Fruit fly (Drosophila melanogaster): ENCODE measurements around the gene CG34251.

CG34251 gene

DNA sequence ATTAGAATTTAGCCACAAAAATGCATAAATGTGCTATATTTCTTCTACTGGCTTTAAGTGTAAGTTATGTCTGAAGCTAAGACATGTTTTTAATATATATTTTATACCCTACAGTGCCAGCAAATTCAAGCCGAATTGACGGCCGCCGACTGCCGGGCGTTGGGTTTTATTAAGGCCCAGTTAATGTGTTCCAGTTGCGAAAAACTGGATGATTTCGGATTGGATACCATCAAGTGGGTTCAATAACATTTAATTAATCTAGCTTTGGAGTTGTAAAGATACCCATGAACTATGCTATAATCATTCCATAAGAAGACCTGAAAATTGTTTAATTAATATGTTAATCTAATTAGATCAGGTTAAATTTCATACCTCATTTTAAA is 16.8 kb upstream of the CG34251 start:
- TF ChIP-seq CG7101 (tag; optimal IDR thresholded peaks at IDR 0.05) (no peak), bab1 (GFP tag; optimal IDR thresholded peaks at IDR 0.05) (no peak), kay (GFP tag; ENCODE audit: borderline replicate concordance) (peak; percentile 91)

DNA sequence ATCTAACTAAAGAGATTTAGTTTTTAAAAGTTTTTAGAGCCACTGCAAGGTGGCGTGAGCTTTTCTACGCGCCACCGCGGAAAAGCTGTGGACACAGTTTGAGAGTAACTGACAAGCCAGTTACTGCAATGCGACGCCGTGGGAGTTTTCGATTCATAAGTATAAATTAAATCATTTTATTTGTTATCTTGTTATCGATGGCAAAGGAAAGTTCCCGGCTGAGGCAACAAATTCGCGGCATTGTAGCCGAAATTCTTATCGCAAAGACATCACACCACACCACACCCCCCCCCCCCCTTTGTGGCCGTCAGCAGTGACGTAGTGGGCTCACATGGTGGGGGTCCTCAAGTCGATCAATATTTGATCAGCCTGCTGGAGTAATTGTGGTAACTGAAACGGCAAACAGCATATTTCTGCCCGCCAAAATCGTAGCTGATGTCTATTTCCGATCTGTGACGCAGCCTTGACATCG is 15.5 kb upstream of the CG34251 start:
- peak; percentile 6 for TF ChIP-seq CG11617 (GFP tag; optimal IDR thresholded peaks at IDR 0.05)
- peak; percentile 52 for TF ChIP-seq ovo (GFP tag; optimal IDR thresholded peaks at IDR 0.05)
- TF ChIP-seq toe (GFP tag; optimal IDR thresholded peaks at IDR 0.05): peak; percentile 26
- no peak for TF ChIP-seq Hr96 (GFP tag; optimal IDR thresholded peaks at IDR 0.05)
- peak; percentile 45 for TF ChIP-seq Crg-1 (GFP tag; optimal IDR thresholded peaks at IDR 0.05)
- TF ChIP-seq CG12768 (GFP tag; optimal IDR thresholded peaks at IDR 0.05): peak; percentile 39
- peak; percentile 36 for TF ChIP-seq CG7045 (GFP tag; optimal IDR thresholded peaks at IDR 0.05)
- TF ChIP-seq cic (GFP tag; optimal IDR thresholded peaks at IDR 0.05): peak; percentile 43
- TF ChIP-seq kay (GFP tag; ENCODE audit: borderline replicate concordance): peak; percentile 64
- no peak for TF ChIP-seq CG7101 (tag; optimal IDR thresholded peaks at IDR 0.05)
- TF ChIP-seq pad (GFP tag; optimal IDR thresholded peaks at IDR 0.05): peak; percentile 10

DNA sequence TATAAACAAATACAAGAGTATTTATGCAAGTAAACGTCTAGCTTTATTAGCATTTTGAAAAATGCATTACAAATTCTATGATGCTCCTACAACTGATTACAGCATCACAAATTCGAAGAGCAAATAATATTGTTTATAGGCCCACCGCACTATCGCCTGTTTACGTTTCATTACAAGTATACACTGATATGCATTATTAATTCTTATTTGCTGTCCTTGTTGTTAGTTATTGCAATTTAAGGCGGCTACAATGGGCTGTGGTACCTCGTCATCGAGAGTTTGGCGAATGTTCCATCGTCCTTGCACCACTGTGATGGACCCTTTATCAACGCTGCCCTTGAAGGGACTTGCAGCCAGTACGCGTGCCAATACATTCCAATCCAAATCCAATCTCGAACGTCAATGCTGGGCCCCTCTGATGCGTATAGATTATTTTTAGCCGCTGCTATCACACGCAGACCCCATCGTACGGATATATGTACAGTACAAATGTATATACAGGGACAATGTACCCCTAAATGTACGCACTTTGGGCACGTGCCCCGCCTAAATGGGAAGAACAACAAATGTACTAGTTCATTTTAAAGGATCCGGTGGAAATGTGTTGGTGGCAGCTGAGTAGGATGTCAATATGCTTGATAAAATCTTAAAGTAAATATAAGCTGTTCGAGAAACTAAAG is 14.6 kb upstream of the CG34251 start:
- TF ChIP-seq kay (GFP tag; ENCODE audit: borderline replicate concordance): peak; percentile 20
- peak; percentile 14 for TF ChIP-seq CG12768 (GFP tag; optimal IDR thresholded peaks at IDR 0.05)
- no peak for TF ChIP-seq bab1 (GFP tag; optimal IDR thresholded peaks at IDR 0.05)

DNA sequence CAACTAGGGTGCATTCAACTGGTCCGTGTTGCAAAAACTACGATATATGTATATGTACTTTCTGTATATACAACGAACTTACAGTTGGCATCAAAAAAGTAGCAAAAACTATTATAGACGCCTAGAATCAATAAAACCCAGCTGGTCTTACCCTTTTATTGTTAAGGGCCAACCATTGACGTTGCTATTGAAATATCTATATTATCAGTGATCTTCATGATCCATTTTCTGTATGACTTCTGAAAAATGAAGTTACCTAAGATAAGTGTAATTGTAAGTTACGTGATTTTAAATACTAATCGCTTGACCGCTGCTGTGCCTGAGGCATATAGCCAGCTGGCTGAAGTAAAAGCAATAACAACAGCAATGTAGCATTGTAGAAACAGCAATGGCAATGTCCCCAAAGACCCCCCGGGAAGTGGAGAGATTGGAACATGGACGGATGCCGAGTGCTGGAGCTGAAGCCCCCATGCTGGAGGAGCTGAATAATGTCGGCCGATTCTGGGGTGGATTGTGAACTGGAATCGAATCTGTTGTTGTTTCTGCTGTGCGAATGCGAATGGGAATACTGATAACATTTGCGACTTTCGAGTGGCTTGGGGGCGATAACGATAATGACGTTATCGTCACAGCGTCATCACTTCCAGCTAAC is 13.6 kb upstream of the CG34251 start:
- TF ChIP-seq CG14711 (tag; optimal IDR thresholded peaks at IDR 0.05): peak; percentile 37
- TF ChIP-seq Crg-1 (GFP tag; optimal IDR thresholded peaks at IDR 0.05): peak; percentile 32
- peak; percentile 17 for TF ChIP-seq toe (GFP tag; optimal IDR thresholded peaks at IDR 0.05)
- TF ChIP-seq kay (GFP tag; ENCODE audit: borderline replicate concordance): no peak
- no peak for TF ChIP-seq Clk (GFP tag; optimal IDR thresholded peaks at IDR 0.05)
- TF ChIP-seq CG5204 (GFP tag; optimal IDR thresholded peaks at IDR 0.05): peak; percentile 58
- peak; percentile 14 for TF ChIP-seq Mnt (GFP tag; optimal IDR thresholded peaks at IDR 0.05)
- TF ChIP-seq tj (GFP tag; optimal IDR thresholded peaks at IDR 0.05): peak; percentile 39
- TF ChIP-seq CG12768 (GFP tag; optimal IDR thresholded peaks at IDR 0.05): peak; percentile 50
- no peak for TF ChIP-seq cnc (optimal IDR thresholded peaks at IDR 0.05)
- no peak for TF ChIP-seq ovo (GFP tag; optimal IDR thresholded peaks at IDR 0.05)
- TF ChIP-seq cic (GFP tag; optimal IDR thresholded peaks at IDR 0.05): peak; percentile 19
- TF ChIP-seq CG7045 (GFP tag; optimal IDR thresholded peaks at IDR 0.05): peak; percentile 80
- no peak for TF ChIP-seq Hr96 (GFP tag; optimal IDR thresholded peaks at IDR 0.05)
- TF ChIP-seq CG11617 (GFP tag; optimal IDR thresholded peaks at IDR 0.05): peak; percentile 44
- peak; percentile 55 for TF ChIP-seq CG7101 (tag; optimal IDR thresholded peaks at IDR 0.05)
- TF ChIP-seq CG33017 (tag; optimal IDR thresholded peaks at IDR 0.05): peak; percentile 75
- TF ChIP-seq bab1 (GFP tag; optimal IDR thresholded peaks at IDR 0.05): peak; percentile 4
- TF ChIP-seq CG1620 (GFP tag; optimal IDR thresholded peaks at IDR 0.05): no peak
- no peak for TF ChIP-seq pad (GFP tag; optimal IDR thresholded peaks at IDR 0.05)

DNA sequence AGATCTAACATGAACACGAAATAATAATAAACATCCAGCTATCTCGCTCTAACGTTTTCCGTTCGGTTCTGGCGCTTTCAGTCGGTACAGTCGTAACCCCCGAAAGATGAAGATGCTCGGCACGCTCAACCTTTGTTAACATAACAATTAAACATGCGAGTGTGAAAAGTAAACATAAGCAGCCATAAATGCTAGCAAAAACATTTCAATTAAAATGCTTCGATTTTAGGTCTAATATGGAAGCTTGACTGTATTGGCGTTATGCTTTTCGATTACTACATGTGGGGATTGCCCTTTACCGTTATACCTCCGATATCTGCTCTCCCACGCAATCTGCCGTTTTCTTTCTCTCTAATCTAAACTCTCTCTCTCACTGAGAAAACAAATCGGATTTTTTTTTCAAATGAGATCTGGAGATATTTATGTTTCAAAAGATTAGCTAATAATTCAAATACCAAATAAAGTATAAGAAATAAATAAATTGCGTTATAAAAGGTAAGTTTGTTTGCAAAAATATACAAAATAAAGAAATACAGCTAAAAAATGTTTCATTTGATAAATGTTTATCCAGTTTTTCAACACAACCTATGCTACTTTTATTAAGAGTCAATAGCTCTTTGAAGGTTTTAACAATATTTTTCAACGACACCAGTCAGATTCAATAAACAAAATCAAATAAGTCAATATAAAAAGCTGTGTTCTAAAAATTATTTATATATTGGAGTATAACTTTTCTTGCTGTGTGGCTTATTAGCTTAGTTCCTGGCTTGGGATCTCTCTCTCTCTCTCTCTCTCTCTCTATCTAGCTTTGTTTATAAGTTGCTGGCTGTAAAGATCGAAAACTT is 12.8 kb upstream of the CG34251 start:
- peak; percentile 25 for TF ChIP-seq CG1620 (GFP tag; optimal IDR thresholded peaks at IDR 0.05)
- peak; percentile 25 for TF ChIP-seq cic (GFP tag; optimal IDR thresholded peaks at IDR 0.05)
- TF ChIP-seq ovo (GFP tag; optimal IDR thresholded peaks at IDR 0.05): peak; percentile 100
- TF ChIP-seq CG7101 (tag; optimal IDR thresholded peaks at IDR 0.05): peak; percentile 87
- peak; percentile 46 for TF ChIP-seq Crg-1 (GFP tag; optimal IDR thresholded peaks at IDR 0.05)
- no peak for TF ChIP-seq kay (GFP tag; ENCODE audit: borderline replicate concordance)
- peak; percentile 79 for TF ChIP-seq CG33017 (tag; optimal IDR thresholded peaks at IDR 0.05)
- TF ChIP-seq toe (GFP tag; optimal IDR thresholded peaks at IDR 0.05): peak; percentile 6
- no peak for TF ChIP-seq Clk (GFP tag; optimal IDR thresholded peaks at IDR 0.05)
- no peak for TF ChIP-seq tj (GFP tag; optimal IDR thresholded peaks at IDR 0.05)
- no peak for TF ChIP-seq cnc (optimal IDR thresholded peaks at IDR 0.05)
- TF ChIP-seq CG12768 (GFP tag; optimal IDR thresholded peaks at IDR 0.05): peak; percentile 1
- peak; percentile 81 for TF ChIP-seq CG14711 (tag; optimal IDR thresholded peaks at IDR 0.05)
- TF ChIP-seq CG5204 (GFP tag; optimal IDR thresholded peaks at IDR 0.05): peak; percentile 63
- TF ChIP-seq Hr96 (GFP tag; optimal IDR thresholded peaks at IDR 0.05): peak; percentile 62
- TF ChIP-seq CG11617 (GFP tag; optimal IDR thresholded peaks at IDR 0.05): peak; percentile 55
- TF ChIP-seq Mnt (GFP tag; optimal IDR thresholded peaks at IDR 0.05): peak; percentile 21
- peak; percentile 87 for TF ChIP-seq bab1 (GFP tag; optimal IDR thresholded peaks at IDR 0.05)
- peak; percentile 68 for TF ChIP-seq CG7045 (GFP tag; optimal IDR thresholded peaks at IDR 0.05)
- TF ChIP-seq pad (GFP tag; optimal IDR thresholded peaks at IDR 0.05): peak; percentile 95

DNA sequence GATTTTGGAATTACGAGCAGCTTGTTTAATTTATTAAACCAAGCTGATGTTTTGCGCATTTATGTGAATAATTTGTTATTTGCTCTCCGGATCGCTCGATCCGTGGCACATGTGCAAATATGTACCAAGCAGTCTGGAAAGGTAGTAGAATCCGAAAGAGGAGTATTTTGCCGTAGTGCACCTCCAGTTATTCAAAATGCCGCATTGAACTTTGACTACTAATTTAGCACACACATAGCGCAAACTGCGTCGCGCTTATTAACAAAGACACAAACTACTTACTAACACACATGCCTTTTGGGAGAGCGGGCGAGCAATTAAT is 12.2 kb upstream of the CG34251 start:
- no peak for TF ChIP-seq CG5204 (GFP tag; optimal IDR thresholded peaks at IDR 0.05)
- peak; percentile 6 for TF ChIP-seq CG7045 (GFP tag; optimal IDR thresholded peaks at IDR 0.05)
- peak; percentile 27 for TF ChIP-seq ovo (GFP tag; optimal IDR thresholded peaks at IDR 0.05)
- no peak for TF ChIP-seq CG7101 (tag; optimal IDR thresholded peaks at IDR 0.05)
- peak; percentile 88 for TF ChIP-seq cic (GFP tag; optimal IDR thresholded peaks at IDR 0.05)
- no peak for TF ChIP-seq Hr96 (GFP tag; optimal IDR thresholded peaks at IDR 0.05)
- peak; percentile 11 for TF ChIP-seq Mnt (GFP tag; optimal IDR thresholded peaks at IDR 0.05)
- TF ChIP-seq CG12768 (GFP tag; optimal IDR thresholded peaks at IDR 0.05): peak; percentile 29
- peak; percentile 66 for TF ChIP-seq Crg-1 (GFP tag; optimal IDR thresholded peaks at IDR 0.05)
- TF ChIP-seq CG33017 (tag; optimal IDR thresholded peaks at IDR 0.05): no peak
